Fruit fly (Drosophila melanogaster) whole organism, larva: Measurements from ENCODE around the gene GlcAT-I.

Experiments used
- noc ChIP-seq: fragments of 200-800 bp; sonication (Bioruptor generic); optimal IDR thresholded peaks from 3 replicates; lab custom pipeline; 2019; ENCODE audit warnings: missing biosample characterization, mild to moderate bottlenecking, missing genetic modification characterization, moderate library complexity

Gene GlcAT-I

DNA sequence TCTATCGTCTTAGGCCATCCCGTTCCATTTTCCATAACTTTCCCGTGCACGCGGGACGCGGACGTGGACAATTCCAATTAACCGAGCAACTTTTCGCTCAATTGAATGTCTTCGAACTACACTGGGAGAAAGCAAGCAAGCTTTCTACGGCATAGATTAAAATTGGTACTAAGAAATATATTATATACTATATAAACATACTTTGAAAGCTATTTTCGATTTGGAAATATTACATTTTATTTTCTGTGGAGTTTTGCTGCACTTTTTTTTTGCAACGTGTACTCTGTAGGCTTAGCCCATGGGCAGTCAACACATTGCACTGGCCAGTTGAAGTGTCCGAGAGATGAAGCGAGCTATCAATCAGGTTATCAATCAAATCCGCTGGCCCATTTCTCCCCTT lies 39.5 kb downstream of the GlcAT-I start:
- TF ChIP-seq noc: no peak

DNA sequence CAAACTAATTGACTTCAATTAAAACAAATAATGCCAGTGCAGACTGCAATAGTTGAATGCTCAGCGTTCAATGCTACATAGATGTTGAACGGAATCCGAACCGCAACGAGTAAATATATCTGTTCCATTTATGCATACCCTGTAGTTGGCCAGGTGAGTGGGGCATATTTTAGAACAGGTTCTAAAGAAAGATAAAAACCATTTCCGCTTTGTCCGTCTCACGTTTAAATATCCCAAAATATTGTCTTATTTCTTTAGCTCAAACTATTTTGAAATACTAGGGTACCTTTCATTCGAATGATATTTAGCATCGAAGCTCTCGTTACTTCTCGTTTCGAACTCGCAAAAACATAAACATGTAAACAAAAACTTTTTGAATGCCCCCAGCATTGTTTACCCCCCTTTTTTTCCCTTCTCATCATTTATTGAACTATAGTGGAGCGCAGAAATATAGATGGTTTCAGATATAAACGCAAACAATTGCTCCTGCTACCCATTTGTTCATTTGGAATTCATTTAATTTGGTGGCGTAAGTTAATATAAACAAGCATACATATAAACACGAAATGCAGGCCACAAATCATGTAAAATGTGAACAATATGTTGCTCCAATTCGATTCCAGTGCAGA lies 41.2 kb downstream of the GlcAT-I start:
- no peak for TF ChIP-seq noc

DNA sequence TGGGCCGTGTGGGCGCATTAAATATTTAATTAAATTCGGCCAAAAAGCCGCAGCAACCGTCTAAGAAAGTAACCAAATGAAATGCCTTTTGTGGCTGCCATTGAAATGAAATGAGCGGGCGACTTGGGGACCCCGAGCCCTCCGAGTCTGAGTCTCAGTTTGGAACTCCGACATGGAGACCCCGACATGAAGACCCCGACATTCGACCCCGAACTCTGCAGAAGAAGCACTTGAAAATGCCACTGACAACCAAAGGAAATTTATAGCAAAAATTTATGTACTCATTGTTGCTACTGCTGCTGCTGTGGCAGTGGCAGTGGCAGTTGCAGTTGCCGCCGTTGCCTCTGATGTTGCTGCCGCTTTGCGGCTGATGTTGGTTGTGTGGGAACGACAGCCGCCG lies 42.4 kb downstream of the GlcAT-I start:
- no peak for TF ChIP-seq noc

DNA sequence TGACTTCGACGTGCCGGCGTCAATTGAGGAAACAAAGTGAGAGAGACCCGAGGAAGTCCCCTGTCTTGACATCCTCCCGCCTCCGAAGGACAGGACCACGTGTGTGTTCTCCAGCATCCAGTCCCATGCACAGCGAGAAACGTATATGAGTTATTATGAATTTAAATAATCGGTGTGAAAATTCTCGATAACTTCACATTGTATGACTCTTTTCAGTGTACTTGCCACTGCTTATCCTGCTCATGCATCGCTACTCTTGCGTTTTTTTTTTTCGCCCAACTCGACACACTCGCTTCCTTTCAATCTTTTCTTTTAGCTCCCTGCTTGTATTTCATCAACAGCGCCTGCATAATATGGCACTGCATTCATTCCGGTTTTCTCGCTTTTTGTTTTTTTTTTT lies 44.8 kb downstream of the GlcAT-I start:
- TF ChIP-seq noc: no peak

DNA sequence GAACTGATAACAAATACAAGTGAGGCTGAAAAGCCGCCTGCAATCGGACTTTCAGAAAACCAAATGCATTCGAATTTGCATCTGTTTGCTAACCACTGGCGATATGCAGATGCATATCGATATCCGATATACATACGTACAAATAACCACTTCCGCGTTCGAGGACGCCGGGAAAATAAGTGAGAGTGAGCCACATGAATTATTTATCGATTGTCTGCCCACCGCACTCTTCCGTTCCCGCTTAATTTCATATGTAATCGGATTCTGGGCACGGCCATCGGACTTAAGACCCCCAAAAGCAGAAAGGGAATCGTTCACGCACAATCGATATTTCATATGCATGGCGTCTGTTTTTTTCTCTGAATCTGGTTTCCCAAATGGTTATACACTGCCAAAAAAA lies 46.7 kb downstream of the GlcAT-I start:
- no peak for TF ChIP-seq noc

DNA sequence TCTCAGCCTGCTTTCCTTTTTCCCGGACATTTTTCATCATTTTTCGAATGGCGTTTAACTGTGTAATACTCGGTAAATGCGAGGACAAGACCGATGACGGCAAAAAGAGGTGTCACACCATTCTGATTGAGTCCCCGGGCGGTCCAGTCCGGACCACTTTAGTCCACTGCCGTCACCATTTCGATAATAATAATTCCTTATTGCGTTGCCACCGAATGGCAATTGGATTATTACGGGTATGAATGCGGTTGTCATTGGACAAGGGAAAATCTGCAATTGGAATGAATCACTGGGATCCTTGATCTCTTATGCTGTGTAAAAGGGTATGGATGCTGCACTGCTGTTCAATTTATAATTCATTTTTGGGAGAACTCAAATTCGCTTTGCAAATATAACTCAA lies 47.8 kb downstream of the GlcAT-I start:
- no peak for TF ChIP-seq noc
